Fruit fly (Drosophila melanogaster): ENCODE data around the gene sob.

- TF ChIP-seq CG8478 (optimal IDR thresholded peaks at IDR 0.05) (no peak), CTCF (optimal IDR thresholded peaks at IDR 0.05) (no peak)
These were observed 30.0 kb downstream of the sob start for dm6 chr2L:3550583-3550982.
